Fruit fly (Drosophila melanogaster) whole organism, pupa: ENCODE measurements around the gene msd1.

Source experiments
- CG10348 ChIP-seq: fragments of 200-800 bp; sonication (Bioruptor generic); IDR thresholded peaks from 2 replicates; pipeline ENCODE4 v1.3.6; 2022; ENCODE audit warnings: missing biosample characterization, missing genetic modification characterization
- CG12605 ChIP-seq: fragments of 200-800 bp; sonication (Bioruptor generic); IDR thresholded peaks from 2 replicates; pipeline ENCODE4 v1.3.6; 2022; ENCODE audit warnings: missing biosample characterization, missing genetic modification characterization
- CG13204 ChIP-seq: fragments of 200-800 bp; sonication (Bioruptor generic); optimal IDR thresholded peaks from 2 replicates; lab custom pipeline; 2018; ENCODE audit warnings: missing biosample characterization, mild to moderate bottlenecking, missing genetic modification characterization, moderate library complexity
- CG14655 ChIP-seq: fragments of 200-800 bp; sonication (Bioruptor generic); optimal IDR thresholded peaks from 3 replicates; lab custom pipeline; 2017; ENCODE audit warnings: mild to moderate bottlenecking, missing biosample characterization, missing genetic modification reagents, missing genetic modification characterization
- CG15710 ChIP-seq: fragments of 200-800 bp; sonication (Bioruptor generic); optimal IDR thresholded peaks from 2 replicates; lab custom pipeline; 2018; ENCODE audit warnings: missing biosample characterization, mild to moderate bottlenecking, missing genetic modification characterization, moderate library complexity
- CG17806 ChIP-seq: fragments of 200-800 bp; sonication (Bioruptor generic); optimal IDR thresholded peaks from 2 replicates; lab custom pipeline; 2018; ENCODE audit warnings: missing biosample characterization, mild to moderate bottlenecking, missing genetic modification characterization, moderate library complexity
- CG32121 ChIP-seq: fragments of 200-800 bp; sonication (Bioruptor generic); IDR thresholded peaks from 2 replicates; pipeline ENCODE4 v1.3.6; 2022; ENCODE audit warnings: missing biosample characterization, missing genetic modification characterization
- CG34367 ChIP-seq: fragments of 200-800 bp; sonication (Bioruptor generic); optimal IDR thresholded peaks from 2 replicates; lab custom pipeline; 2018; ENCODE audit warnings: missing biosample characterization, mild to moderate bottlenecking, missing genetic modification characterization
- CG4496 ChIP-seq: fragments of 200-800 bp; sonication (Bioruptor generic); IDR thresholded peaks from 3 replicates; pipeline ENCODE4 v1.3.6; 2022; ENCODE audit warnings: missing biosample characterization, missing genetic modification characterization
- CG8159 ChIP-seq: fragments of 200-800 bp; sonication (Bioruptor generic); optimal IDR thresholded peaks from 3 replicates; lab custom pipeline; 2018; ENCODE audit warnings: missing biosample characterization, mild to moderate bottlenecking, missing genetic modification characterization, moderate library complexity
- CG8301 ChIP-seq: fragments of 200-800 bp; sonication (Bioruptor generic); optimal IDR thresholded peaks from 2 replicates; lab custom pipeline; 2018; ENCODE audit warnings: missing biosample characterization, mild to moderate bottlenecking, missing genetic modification characterization
- CG9948 ChIP-seq: fragments of 200-800 bp; sonication (Bioruptor generic); optimal IDR thresholded peaks from 2 replicates; lab custom pipeline; 2018; ENCODE audit warnings: missing biosample characterization, mild to moderate bottlenecking, missing genetic modification characterization, moderate library complexity
- D1 ChIP-seq: fragments of 200-800 bp; sonication (Bioruptor generic); optimal IDR thresholded peaks from 2 replicates; lab custom pipeline; 2018; ENCODE audit warnings: missing biosample characterization, mild to moderate bottlenecking, missing genetic modification characterization, moderate library complexity
- EcR ChIP-seq: fragments of 200-800 bp; sonication (Bioruptor generic); optimal IDR thresholded peaks from 3 replicates; lab custom pipeline; 2019; ENCODE audit warnings: missing biosample characterization, missing genetic modification characterization, mild to moderate bottlenecking, moderate library complexity, missing genetic modification reagents
- Ets98B ChIP-seq: fragments of 200-800 bp; sonication (Bioruptor generic); IDR thresholded peaks from 2 replicates; pipeline ENCODE4 v1.3.6; 2022; ENCODE audit warnings: missing biosample characterization, missing genetic modification characterization
- Pif1A ChIP-seq: fragments of 200-800 bp; sonication (Bioruptor generic); optimal IDR thresholded peaks from 3 replicates; lab custom pipeline; 2016; ENCODE audit warnings: missing biosample characterization, missing genetic modification characterization
- Pif1B ChIP-seq: fragments of 200-800 bp; sonication (Bioruptor generic); optimal IDR thresholded peaks from 3 replicates; lab custom pipeline; 2016; ENCODE audit warnings: missing biosample characterization, missing genetic modification characterization
- Snoo ChIP-seq: fragments of 200-800 bp; sonication (Bioruptor generic); optimal IDR thresholded peaks from 3 replicates; lab custom pipeline; 2017; ENCODE audit warnings: missing biosample characterization, mild to moderate bottlenecking, missing genetic modification characterization, inconsistent platforms
- fd96Ca ChIP-seq: fragments of 200-800 bp; sonication (Bioruptor generic); IDR thresholded peaks from 3 replicates; pipeline ENCODE4 v1.3.6; 2022; ENCODE audit warnings: missing biosample characterization, missing genetic modification characterization
- gl ChIP-seq: fragments of 200-800 bp; sonication (Bioruptor generic); optimal IDR thresholded peaks from 2 replicates; lab custom pipeline; 2018; ENCODE audit warnings: missing biosample characterization, mild to moderate bottlenecking, missing genetic modification characterization
- rn ChIP-seq: fragments of 200-800 bp; sonication (Bioruptor generic); IDR thresholded peaks from 2 replicates; pipeline ENCODE4 v1.3.6; 2022; ENCODE audit warnings: missing biosample characterization, missing genetic modification characterization

The msd1 gene

DNA sequence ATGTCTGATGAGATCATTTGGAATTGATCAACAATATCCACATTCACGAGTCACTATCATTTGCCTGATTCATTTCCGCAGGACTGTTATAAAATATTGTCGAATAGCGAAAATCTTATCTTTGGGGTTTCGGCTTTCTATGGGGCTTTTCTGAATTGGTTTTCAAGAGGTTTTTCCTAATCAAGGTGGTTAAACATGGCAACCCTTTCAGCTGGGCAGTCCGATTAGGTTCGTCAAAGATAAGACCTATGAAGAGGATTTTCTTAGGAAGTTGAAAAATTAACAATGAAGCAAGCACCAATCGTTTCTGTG is 6.0 kb upstream of the msd1 start:
- TF ChIP-seq CG15710 = no peak
- no peak for TF ChIP-seq Pif1B (GFP tag; lab: Kevin White, UChicago)
- TF ChIP-seq CG9948 (tag; lab: Kevin White, UChicago) = no peak
- TF ChIP-seq gl (tag; lab: Kevin White, UChicago) = no peak

DNA sequence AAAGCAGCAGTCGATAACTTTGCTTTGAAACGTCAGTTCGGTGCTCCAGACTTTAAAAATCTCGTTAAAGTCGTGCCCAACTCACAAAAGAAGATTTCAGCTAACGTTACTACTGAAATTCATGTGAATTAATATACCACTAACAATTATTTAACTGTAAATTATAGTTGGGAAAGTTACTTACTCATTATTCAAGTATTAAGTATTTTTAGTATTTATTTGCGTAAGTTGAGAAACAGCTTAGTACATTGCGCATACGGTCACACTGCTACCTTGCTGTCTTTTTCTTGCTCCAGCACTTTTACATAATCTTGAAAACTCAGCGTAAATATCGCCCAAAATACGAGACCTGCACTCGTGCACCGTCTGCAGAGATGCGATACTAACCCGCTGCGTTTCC is 1.8 kb upstream of the msd1 start, which contains the start of gene ND-ACP:
TSS of gene ND-ACP (plus strand) at position 226 of the 400 bp plus-strand sequence.
- TF ChIP-seq CG9948 (tag; lab: Kevin White, UChicago) (no peak), CG34367 (tag; lab: Kevin White, UChicago) (no peak), CG8301 (tag; lab: Kevin White, UChicago) (no peak)

DNA sequence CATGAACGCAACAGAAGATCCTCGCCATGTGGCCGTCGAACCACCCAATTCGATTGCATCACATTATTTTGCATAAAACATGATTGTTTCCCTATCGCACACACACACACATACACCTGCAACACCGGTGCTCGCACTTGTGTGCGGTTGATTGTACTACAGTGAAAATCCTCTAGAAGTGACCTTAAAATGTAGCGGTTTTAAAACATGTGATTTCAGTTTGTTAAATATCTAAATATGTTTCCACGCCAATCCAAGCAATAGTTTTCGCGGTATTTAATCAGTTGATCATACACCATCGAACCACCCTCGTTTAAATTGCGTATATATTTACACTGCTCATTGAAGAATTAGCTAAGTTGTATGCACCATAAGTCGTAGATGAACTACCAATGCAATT is 1.1 kb upstream of the msd1 start:
- TF ChIP-seq CG14655 = no peak
- no peak for TF ChIP-seq CG9948 (tag; lab: Kevin White, UChicago)
- no peak for TF ChIP-seq Pif1B (GFP tag; lab: Kevin White, UChicago)
- no peak for TF ChIP-seq CG15710
- no peak for TF ChIP-seq CG13204 (GFP tag; lab: Kevin White, UChicago)
- TF ChIP-seq CG4496 (GFP tag; lab: Robert Waterston, UW) = no peak
- TF ChIP-seq Ets98B = peak; percentile 47; the same call in 1 of the 2 replicates
- TF ChIP-seq EcR (GFP tag; lab: Kevin White, UChicago) = no peak
- no peak for TF ChIP-seq D1 (tag; lab: Kevin White, UChicago)

DNA sequence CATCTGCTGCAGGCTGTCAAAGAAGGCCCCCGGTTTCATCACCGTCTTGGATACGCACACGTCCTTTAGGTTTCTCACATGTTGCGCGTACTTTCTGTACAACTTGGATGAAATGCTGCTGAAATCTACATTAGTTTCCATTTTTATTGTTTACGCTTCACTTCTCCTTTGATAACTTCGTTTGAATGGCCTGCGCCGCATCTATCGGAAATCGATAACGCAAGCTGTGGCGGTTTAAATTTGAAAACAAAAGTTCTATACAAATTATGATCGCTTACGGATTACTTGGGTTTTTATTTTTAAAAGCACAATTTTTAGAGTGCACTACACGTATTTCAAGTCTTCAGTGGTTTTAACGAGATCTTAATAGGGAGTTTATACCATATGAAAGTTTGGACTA is 1.4 kb downstream of the msd1 start, which contains the start of gene msd5:
TSS of gene msd5 (minus strand) at position 174 of the 400 bp plus-strand sequence.
- no peak for TF ChIP-seq D1 (tag; lab: Kevin White, UChicago)
- no peak for TF ChIP-seq CG34367 (tag; lab: Kevin White, UChicago)
- TF ChIP-seq CG32121 (GFP tag; lab: Robert Waterston, UW) = no peak
- no peak for TF ChIP-seq CG10348 (GFP tag; lab: Robert Waterston, UW)
- no peak for TF ChIP-seq CG8301 (tag; lab: Kevin White, UChicago)
- TF ChIP-seq CG17806 (tag; lab: Kevin White, UChicago) = no peak
- TF ChIP-seq CG4496 (GFP tag; lab: Robert Waterston, UW) = no peak
- no peak for TF ChIP-seq CG15710

DNA sequence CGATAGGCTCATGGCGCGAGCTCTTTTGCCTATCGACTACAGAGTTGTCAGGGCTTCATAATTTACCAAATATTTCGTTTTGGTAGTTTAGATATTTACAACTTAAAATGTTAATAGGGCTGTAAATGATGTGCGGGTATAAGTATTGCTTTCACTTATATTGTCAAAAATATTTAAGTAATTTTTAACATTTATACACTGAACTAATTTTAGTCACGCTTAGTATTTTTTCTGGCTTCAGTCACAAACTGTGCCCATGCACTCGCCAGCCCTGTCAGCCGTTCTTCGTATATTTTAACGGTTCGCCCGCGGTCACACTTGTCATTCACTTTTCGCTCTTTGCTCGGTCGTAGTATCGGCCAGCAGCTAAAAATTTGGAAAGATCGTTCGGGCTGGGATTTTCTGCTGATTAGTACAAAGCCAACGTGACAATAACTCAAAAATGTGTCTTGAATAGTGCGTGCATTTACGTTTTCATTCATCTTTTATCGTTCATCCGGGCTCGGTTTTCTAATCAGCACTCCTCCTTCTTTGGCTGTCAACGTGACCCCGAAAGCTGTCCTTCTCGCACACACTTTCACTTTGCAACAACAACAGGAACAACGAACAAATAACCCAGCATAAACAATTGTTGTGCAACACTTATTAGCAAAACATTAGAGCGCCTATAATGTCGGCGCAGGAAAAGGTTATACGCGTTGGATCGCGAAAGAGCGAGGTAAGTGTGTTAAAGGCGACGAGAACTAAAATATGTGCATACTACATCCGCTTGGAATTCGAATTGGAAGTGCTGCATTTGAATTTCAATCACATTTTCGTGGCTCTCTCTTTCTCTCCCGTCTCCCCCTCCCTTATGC is 3.3 kb downstream of the msd1 start, which contains the start of the genes Hmbs and CG2211:
TSS of gene Hmbs (plus strand) at position 319 of the 857 bp plus-strand sequence.
TSS of gene CG2211 (minus strand) at position 789 of the 857 bp plus-strand sequence.
- TF ChIP-seq CG4496 (GFP tag; lab: Robert Waterston, UW) (peak; percentile 85), CG8301 (tag; lab: Kevin White, UChicago) (no peak), CG9948 (tag; lab: Kevin White, UChicago) (peak; percentile 64), Pif1A (no peak), CG10348 (GFP tag; lab: Robert Waterston, UW) (peak; percentile 38; the same call in 1 of the 2 replicates), EcR (GFP tag; lab: Kevin White, UChicago) (peak; percentile 53), rn (GFP tag; lab: Robert Waterston, UW) (0 out of 2 replicates have a peak, but pooled peaks have one; percentile 9), gl (tag; lab: Kevin White, UChicago) (peak; percentile 24), CG17806 (tag; lab: Kevin White, UChicago) (peak; percentile 77), CG34367 (tag; lab: Kevin White, UChicago) (peak; percentile 40), Ets98B (peak; percentile 77), CG8159 (tag; lab: Kevin White, UChicago) (no peak), CG32121 (GFP tag; lab: Robert Waterston, UW) (peak; percentile 60), CG12605 (GFP tag; lab: Robert Waterston, UW) (no peak), CG15710 (peak; percentile 74), Snoo (peak; percentile 73), fd96Ca (GFP tag; lab: Robert Waterston, UW) (peak; percentile 77), CG14655 (no peak), Pif1B (GFP tag; lab: Kevin White, UChicago) (no peak)
- TF ChIP-seq, all 21 proteins: peak for 13

DNA sequence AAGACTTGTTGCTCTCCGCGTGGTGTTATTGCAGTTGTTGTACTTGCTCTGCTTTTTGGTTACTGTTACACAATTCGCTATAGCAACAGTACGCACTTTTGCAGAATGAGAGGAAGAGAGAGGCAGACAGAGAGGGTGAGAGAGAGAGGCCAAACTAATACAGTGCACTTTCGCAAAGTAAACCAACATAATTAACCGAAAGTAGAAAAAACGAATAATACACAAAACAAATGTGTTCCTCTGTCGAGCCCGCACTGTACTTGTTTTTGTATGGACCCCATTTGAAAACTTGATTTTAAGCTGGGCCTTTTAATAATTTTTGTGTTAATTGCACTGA is 3.9 kb downstream of the msd1 start:
- peak; percentile 35 for TF ChIP-seq CG9948 (tag; lab: Kevin White, UChicago)
- TF ChIP-seq D1 (tag; lab: Kevin White, UChicago) = no peak
- TF ChIP-seq CG32121 (GFP tag; lab: Robert Waterston, UW) = peak; percentile 82
- peak; percentile 57 for TF ChIP-seq Pif1B (GFP tag; lab: Kevin White, UChicago)
- TF ChIP-seq fd96Ca (GFP tag; lab: Robert Waterston, UW) = peak; percentile 89
- TF ChIP-seq CG17806 (tag; lab: Kevin White, UChicago) = peak; percentile 9
- no peak for TF ChIP-seq CG34367 (tag; lab: Kevin White, UChicago)
- TF ChIP-seq CG4496 (GFP tag; lab: Robert Waterston, UW) = peak; percentile 85
- peak; percentile 40 for TF ChIP-seq CG8301 (tag; lab: Kevin White, UChicago)
- TF ChIP-seq rn (GFP tag; lab: Robert Waterston, UW) = peak; percentile 63; the same call in 1 of the 2 replicates
- TF ChIP-seq Ets98B = peak; percentile 91
- no peak for TF ChIP-seq Snoo
- no peak for TF ChIP-seq gl (tag; lab: Kevin White, UChicago)
- TF ChIP-seq CG15710 = no peak
- TF ChIP-seq CG12605 (GFP tag; lab: Robert Waterston, UW) = peak; percentile 67
- peak; percentile 72 for TF ChIP-seq Pif1A
